Worm (Caenorhabditis elegans) whole organism, early embryonic: ENCODE results near the gene M142.8.

Source experiments
- B0310.2 ChIP-seq: sonication (generic microtip); optimal IDR thresholded peaks from 2 replicates; lab custom pipeline; 2016; ENCODE audit warnings: mild to moderate bottlenecking, missing genetic modification characterization, missing compliant biosample characterization
- F13C5.2 ChIP-seq: sonication (generic microtip); optimal IDR thresholded peaks from 2 replicates; lab custom pipeline; 2017; ENCODE audit warnings: mild to moderate bottlenecking, missing genetic modification characterization, inconsistent platforms, missing compliant biosample characterization
- aly-1 ChIP-seq: sonication (generic microtip); optimal IDR thresholded peaks from 2 replicates; lab custom pipeline; 2016; ENCODE audit warnings: missing genetic modification characterization, missing compliant biosample characterization
- ama-1 ChIP-seq: fragments of 150-350 bp; optimal IDR thresholded peaks from 2 replicates; lab custom pipeline; 2014
- ceh-13 ChIP-seq: fragments of 200-800 bp; sonication (Bioruptor generic); optimal IDR thresholded peaks from 2 replicates; lab custom pipeline; 2018; ENCODE audit warnings: mild to moderate bottlenecking, missing genetic modification characterization, missing compliant biosample characterization
- ceh-36 ChIP-seq: sonication (generic microtip); optimal IDR thresholded peaks from 2 replicates; lab custom pipeline; 2016; ENCODE audit warnings: missing genetic modification characterization, inconsistent platforms, missing compliant biosample characterization
- ets-7 ChIP-seq: sonication (generic microtip); optimal IDR thresholded peaks from 2 replicates; lab custom pipeline; 2016; ENCODE audit warnings: missing genotype, missing genetic modification characterization, missing compliant biosample characterization
- flt-1 ChIP-seq: fragments of 200-800 bp; sonication (Bioruptor generic); IDR thresholded peaks from 2 replicates; pipeline ENCODE4 v1.3.6; 2022; ENCODE audit warnings: missing genetic modification characterization, missing compliant biosample characterization
- hmg-4 ChIP-seq: fragments of 200-800 bp; sonication (Bioruptor generic); optimal IDR thresholded peaks from 2 replicates; lab custom pipeline; 2018; ENCODE audit warnings: mild to moderate bottlenecking, missing genetic modification characterization, missing compliant biosample characterization
- pes-1 ChIP-seq: fragments of 200-800 bp; sonication (Bioruptor generic); IDR thresholded peaks from 2 replicates; pipeline ENCODE4 v1.3.6; 2022; ENCODE audit warnings: missing genetic modification reagents, missing genetic modification characterization, missing compliant biosample characterization
- scrt-1 ChIP-seq: fragments of 200-800 bp; sonication (Bioruptor generic); IDR thresholded peaks from 2 replicates; pipeline ENCODE4 v1.3.6; 2022; ENCODE audit warnings: missing genetic modification characterization, missing compliant biosample characterization
- sea-1 ChIP-seq: fragments of 200-800 bp; sonication (Bioruptor generic); conservative IDR thresholded peaks from 2 replicates; pipeline ENCODE4 v1.3.6; 2022; ENCODE audit warnings: missing genetic modification characterization, missing compliant biosample characterization
- tbx-37 ChIP-seq: fragments of 200-800 bp; sonication (Bioruptor generic); conservative IDR thresholded peaks from 2 replicates; pipeline ENCODE4 v1.3.6; 2022; ENCODE audit warnings: missing genetic modification reagents, missing genetic modification characterization, missing compliant biosample characterization
- tra-4 ChIP-seq: sonication (generic microtip); optimal IDR thresholded peaks from 2 replicates; lab custom pipeline; 2017; ENCODE audit warnings: missing genetic modification characterization, missing compliant biosample characterization

DNA sequence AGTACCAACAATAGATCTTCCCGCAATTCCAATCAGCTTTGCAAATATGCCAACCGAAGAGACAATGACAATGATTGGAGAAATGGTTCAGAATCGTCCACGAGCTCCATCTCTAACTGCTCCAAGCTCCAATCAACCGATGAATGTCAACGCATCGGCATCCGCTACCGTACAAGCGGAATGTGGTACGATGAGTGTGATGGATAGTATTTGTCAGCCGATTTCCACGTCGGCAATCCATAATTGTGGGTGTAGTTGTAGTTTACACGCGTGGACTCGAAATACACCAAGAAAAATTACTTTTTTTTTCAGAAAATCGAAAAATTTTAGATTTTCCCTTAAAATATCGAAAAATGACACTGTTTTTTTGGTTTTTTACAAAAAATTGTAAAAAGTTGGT, 9.5 kb downstream of the M142.8 start:
- TF ChIP-seq flt-1 (no peak), pes-1 (GFP tag; lab: Robert Waterston, UW) (no peak), ama-1 (lab: Kevin White, UChicago) (no peak), tra-4 (tag; lab: Kevin White, UChicago) (no peak), B0310.2 (tag; lab: Kevin White, UChicago) (no peak), ceh-13 (GFP tag; lab: Kevin White, UChicago) (no peak), aly-1 (tag; lab: Kevin White, UChicago) (no peak), ets-7 (tag; lab: Kevin White, UChicago) (no peak), scrt-1 (GFP tag; lab: Robert Waterston, UW) (no peak), F13C5.2 (tag; lab: Kevin White, UChicago) (no peak), ceh-36 (no peak), tbx-37 (GFP tag; lab: Robert Waterston, UW) (no peak), hmg-4 (GFP tag; lab: Kevin White, UChicago) (no peak), sea-1 (no peak)
